Fruit fly (Drosophila melanogaster) whole organism, embryonic: ENCODE results near the gene Nf-YC.
A peak's percentile ranks its signal among the peaks of the same experiment; 100 is the strongest.

Experiments
- Awh ChIP-seq: fragments of 200-800 bp; sonication (Bioruptor generic); IDR thresholded peaks from 2 replicates; pipeline ENCODE4, ENCODE4 v1.3.6; 2022; ENCODE audit warnings: missing biosample characterization, missing genetic modification characterization
- Blimp-1 ChIP-seq: fragments of 200-800 bp; sonication (Bioruptor generic); optimal IDR thresholded peaks from 3 replicates; lab custom pipeline; 2018; ENCODE audit warnings: missing biosample characterization, missing genetic modification characterization, mild to moderate bottlenecking, moderate library complexity, missing genetic modification reagents
- CG10209 ChIP-seq: fragments of 200-800 bp; sonication (Bioruptor generic); optimal IDR thresholded peaks from 3 replicates; lab custom pipeline; 2017; ENCODE audit warnings: missing biosample characterization, mild to moderate bottlenecking, missing genetic modification characterization, missing genetic modification reagents
- CG10321 ChIP-seq: fragments of 200-800 bp; sonication (Bioruptor generic); IDR thresholded peaks from 2 replicates; pipeline ENCODE4 v1.3.6; 2022; ENCODE audit warnings: missing biosample characterization, missing genetic modification characterization
- CG11560 ChIP-seq: fragments of 200-800 bp; sonication (Bioruptor generic); IDR thresholded peaks from 3 replicates; pipeline ENCODE4 v1.3.6; 2022; ENCODE audit warnings: missing biosample characterization, missing genetic modification characterization
- CG12236 ChIP-seq: fragments of 200-800 bp; sonication (Bioruptor generic); optimal IDR thresholded peaks from 2 replicates; lab custom pipeline; 2016; ENCODE audit warnings: missing biosample characterization, missing genetic modification characterization
- CG12299 ChIP-seq: fragments of 200-800 bp; sonication (Bioruptor generic); optimal IDR thresholded peaks from 2 replicates; lab custom pipeline; 2018; ENCODE audit warnings: missing biosample characterization, mild to moderate bottlenecking, missing genetic modification characterization
- CG13775 ChIP-seq: fragments of 200-800 bp; sonication (Bioruptor generic); optimal IDR thresholded peaks from 3 replicates; lab custom pipeline; 2017; ENCODE audit warnings: missing biosample characterization, mild to moderate bottlenecking, missing genetic modification characterization
- CG13894 ChIP-seq: fragments of 200-800 bp; sonication (Bioruptor generic); optimal IDR thresholded peaks from 3 replicates; lab custom pipeline; 2018; ENCODE audit warnings: missing biosample characterization, mild to moderate bottlenecking, missing genetic modification characterization, moderate library complexity
- CG15696 ChIP-seq: fragments of 200-800 bp; sonication (Bioruptor generic); optimal IDR thresholded peaks from 2 replicates; lab custom pipeline; 2019; ENCODE audit warnings: missing biosample characterization, mild to moderate bottlenecking, missing genetic modification characterization, moderate library complexity
- CG17361 ChIP-seq: fragments of 200-800 bp; sonication (Bioruptor generic); IDR thresholded peaks from 3 replicates; pipeline ENCODE4 v1.3.6; 2022; ENCODE audit warnings: missing biosample characterization, missing genetic modification characterization
- CG18764 ChIP-seq: fragments of 200-800 bp; sonication (Bioruptor generic); optimal IDR thresholded peaks from 3 replicates; lab custom pipeline; 2016; ENCODE audit warnings: missing biosample characterization, missing genetic modification characterization
- CG2199 ChIP-seq: fragments of 200-800 bp; sonication (Bioruptor generic); IDR thresholded peaks from 3 replicates; pipeline ENCODE4 v1.3.6; 2022; ENCODE audit warnings: missing biosample characterization, missing genetic modification characterization
- CG31224 ChIP-seq: fragments of 200-800 bp; sonication (Bioruptor generic); IDR thresholded peaks from 2 replicates; pipeline ENCODE4 v1.3.6; 2022; ENCODE audit warnings: missing biosample characterization, missing genetic modification characterization
- CG32767 ChIP-seq: fragments of 200-800 bp; sonication (Bioruptor generic); IDR thresholded peaks from 2 replicates; pipeline ENCODE4 v1.3.6; 2022; ENCODE audit warnings: missing biosample characterization, missing genetic modification characterization
- CG3847 ChIP-seq: fragments of 200-800 bp; sonication (Bioruptor generic); IDR thresholded peaks from 2 replicates; pipeline ENCODE4 v1.3.6; 2022; ENCODE audit warnings: missing biosample characterization, missing genetic modification characterization
- CG3995 ChIP-seq: fragments of 200-800 bp; sonication (Bioruptor generic); optimal IDR thresholded peaks from 3 replicates; lab custom pipeline; 2016; ENCODE audit warnings: missing biosample characterization, missing genetic modification characterization
- CG4404 ChIP-seq: fragments of 200-800 bp; sonication (Bioruptor generic); IDR thresholded peaks from 2 replicates; pipeline ENCODE4 v1.3.6; 2022; ENCODE audit warnings: missing biosample characterization, missing genetic modification characterization
- CG6854 ChIP-seq: fragments of 200-800 bp; sonication (Bioruptor generic); optimal IDR thresholded peaks from 3 replicates; lab custom pipeline; 2017; ENCODE audit warnings: missing biosample characterization, mild to moderate bottlenecking, missing genetic modification characterization
- CG7556 ChIP-seq: fragments of 200-800 bp; sonication (Bioruptor generic); optimal IDR thresholded peaks from 2 replicates; lab custom pipeline; 2017; ENCODE audit warnings: missing biosample characterization, mild to moderate bottlenecking, missing genetic modification characterization
- D ChIP-seq, 2 experiments: fragments of 200-800 bp in 1 of 2; fragments of >200 bp in 1 of 2; sonication (Bioruptor generic) in 1 of 2; optimal IDR thresholded peaks; 2 replicates in 1 of 2; 3 replicates in 1 of 2; lab custom pipeline; 2017; ENCODE audit warnings: mild to moderate bottlenecking in 1 of 2, missing biosample characterization in 1 of 2, missing genetic modification characterization in 1 of 2, missing genetic modification reagents in 1 of 2
- Eip74EF ChIP-seq, 2 experiments: fragments of 200-800 bp in 1 of 2; fragments of >200 bp in 1 of 2; sonication (Bioruptor generic) in 1 of 2; optimal IDR thresholded peaks; 2 replicates each; lab custom pipeline; 2017 to 2019; ENCODE audit warnings: missing biosample characterization in 2 of 2, missing genetic modification characterization in 2 of 2, mild to moderate bottlenecking in 1 of 2, moderate library complexity in 1 of 2
- Hsf ChIP-seq: fragments of 200-800 bp; sonication (Bioruptor generic); optimal IDR thresholded peaks from 3 replicates; lab custom pipeline; 2016; ENCODE audit warnings: missing biosample characterization, missing genetic modification characterization
- NC2β ChIP-seq: fragments of 200-800 bp; sonication (Bioruptor generic); optimal IDR thresholded peaks from 2 replicates; lab custom pipeline; 2016; ENCODE audit warnings: missing biosample characterization, missing genetic modification characterization
- Ptx1 ChIP-seq: fragments of 200-800 bp; sonication (Bioruptor generic); IDR thresholded peaks from 2 replicates; pipeline ENCODE4 v1.3.6; 2022; ENCODE audit warnings: missing biosample characterization, missing genetic modification characterization
- Sox102F ChIP-seq: fragments of 200-800 bp; sonication (Bioruptor generic); optimal IDR thresholded peaks from 2 replicates; lab custom pipeline; 2018; ENCODE audit warnings: missing biosample characterization, mild to moderate bottlenecking, missing genetic modification characterization, moderate library complexity
- YL-1 ChIP-seq: fragments of 200-800 bp; sonication (Bioruptor generic); optimal IDR thresholded peaks from 3 replicates; lab custom pipeline; 2017; ENCODE audit warnings: missing biosample characterization, mild to moderate bottlenecking, missing genetic modification characterization
- chif ChIP-seq, 2 experiments: fragments of 200-800 bp; sonication (Bioruptor generic); optimal IDR thresholded peaks; 3 replicates each; lab custom pipeline; 2016; ENCODE audit warnings: missing biosample characterization in 2 of 2, missing genetic modification characterization in 2 of 2
- dmrt11E ChIP-seq: fragments of 200-800 bp; sonication (Bioruptor generic); optimal IDR thresholded peaks from 3 replicates; lab custom pipeline; 2018; ENCODE audit warnings: missing biosample characterization, mild to moderate bottlenecking, missing genetic modification characterization, moderate library complexity
- dmrt99B ChIP-seq: fragments of 200-800 bp; sonication (Bioruptor generic); optimal IDR thresholded peaks from 2 replicates; lab custom pipeline; 2018; ENCODE audit warnings: missing biosample characterization, mild to moderate bottlenecking, missing genetic modification characterization, moderate library complexity
- hkb ChIP-seq, 2 experiments: fragments of 200-800 bp in 1 of 2; fragments of >200 bp in 1 of 2; sonication (Bioruptor generic) in 1 of 2; IDR thresholded peaks in 1 of 2; optimal IDR thresholded peaks in 1 of 2; 2 replicates each; pipeline versions ENCODE4 v1.3.6 to Lab custom; 2017 to 2022; ENCODE audit warnings: missing biosample characterization in 1 of 2, missing genetic modification characterization in 1 of 2
- insv ChIP-seq, 2 experiments: fragments of 200-800 bp; sonication (Bioruptor generic); optimal IDR thresholded peaks; 3 replicates each; lab custom pipeline; 2016 to 2018; ENCODE audit warnings: missing biosample characterization in 2 of 2, missing genetic modification characterization in 2 of 2
- kah ChIP-seq: fragments of 200-800 bp; sonication (Bioruptor generic); optimal IDR thresholded peaks from 2 replicates; lab custom pipeline; 2018; ENCODE audit warnings: missing biosample characterization, mild to moderate bottlenecking, missing genetic modification characterization
- lbe ChIP-seq: fragments of 200-800 bp; sonication (Bioruptor generic); optimal IDR thresholded peaks from 2 replicates; lab custom pipeline; 2016; ENCODE audit warnings: missing biosample characterization, mild to moderate bottlenecking, missing genetic modification characterization
- mam ChIP-seq: fragments of 200-800 bp; sonication (Bioruptor generic); optimal IDR thresholded peaks from 3 replicates; lab custom pipeline; 2016; ENCODE audit warnings: missing biosample characterization, missing genetic modification characterization
- onecut ChIP-seq: fragments of 200-800 bp; sonication (Bioruptor generic); IDR thresholded peaks from 2 replicates; pipeline ENCODE4 v1.3.6; 2022; ENCODE audit warnings: missing biosample characterization, missing genetic modification characterization
- prd ChIP-seq, 3 experiments: fragments of >200 bp in 2 of 3; fragments of 200-800 bp in 1 of 3; sonication (Bioruptor generic) in 1 of 3; optimal IDR thresholded peaks in 2 of 3; IDR thresholded peaks in 1 of 3; 2 replicates in 2 of 3; 3 replicates in 1 of 3; pipeline versions ENCODE4 v1.3.6 to Lab custom; 2017 to 2022; ENCODE audit warnings: missing biosample characterization in 1 of 3, missing genetic modification characterization in 1 of 3
- ro ChIP-seq: fragments of 200-800 bp; sonication (Bioruptor generic); IDR thresholded peaks from 2 replicates; pipeline ENCODE4 v1.3.6; 2022; ENCODE audit warnings: missing biosample characterization, missing genetic modification characterization
- sc ChIP-seq, 3 experiments: fragments of >200 bp in 2 of 3; fragments of 200-800 bp in 1 of 3; sonication (Bioruptor generic) in 1 of 3; optimal IDR thresholded peaks; 2 replicates in 2 of 3; 3 replicates in 1 of 3; lab custom pipeline; 2017; ENCODE audit warnings: mild to moderate bottlenecking in 1 of 3, missing biosample characterization in 1 of 3, missing genetic modification characterization in 1 of 3, missing genetic modification reagents in 1 of 3
- sens-2 ChIP-seq: fragments of 200-800 bp; sonication (Bioruptor generic); IDR thresholded peaks from 2 replicates; pipeline ENCODE4 v1.3.6; 2022; ENCODE audit warnings: missing biosample characterization, missing genetic modification characterization
- shn ChIP-seq: fragments of 200-800 bp; sonication (Bioruptor generic); optimal IDR thresholded peaks from 3 replicates; lab custom pipeline; 2016; ENCODE audit warnings: missing biosample characterization, missing genetic modification characterization
- sug ChIP-seq: fragments of 200-800 bp; optimal IDR thresholded peaks from 2 replicates; lab custom pipeline; 2019; ENCODE audit warnings: missing biosample characterization, mild to moderate bottlenecking, missing genetic modification characterization, moderate library complexity
- tin ChIP-seq: fragments of 200-800 bp; sonication (Bioruptor generic); optimal IDR thresholded peaks from 3 replicates; lab custom pipeline; 2016; ENCODE audit warnings: missing biosample characterization, missing genetic modification characterization
- usp ChIP-seq: fragments of >200 bp; optimal IDR thresholded peaks from 2 replicates; lab custom pipeline; 2017; ENCODE audit warnings: missing biosample characterization, missing genetic modification characterization

The Nf-YC gene

DNA sequence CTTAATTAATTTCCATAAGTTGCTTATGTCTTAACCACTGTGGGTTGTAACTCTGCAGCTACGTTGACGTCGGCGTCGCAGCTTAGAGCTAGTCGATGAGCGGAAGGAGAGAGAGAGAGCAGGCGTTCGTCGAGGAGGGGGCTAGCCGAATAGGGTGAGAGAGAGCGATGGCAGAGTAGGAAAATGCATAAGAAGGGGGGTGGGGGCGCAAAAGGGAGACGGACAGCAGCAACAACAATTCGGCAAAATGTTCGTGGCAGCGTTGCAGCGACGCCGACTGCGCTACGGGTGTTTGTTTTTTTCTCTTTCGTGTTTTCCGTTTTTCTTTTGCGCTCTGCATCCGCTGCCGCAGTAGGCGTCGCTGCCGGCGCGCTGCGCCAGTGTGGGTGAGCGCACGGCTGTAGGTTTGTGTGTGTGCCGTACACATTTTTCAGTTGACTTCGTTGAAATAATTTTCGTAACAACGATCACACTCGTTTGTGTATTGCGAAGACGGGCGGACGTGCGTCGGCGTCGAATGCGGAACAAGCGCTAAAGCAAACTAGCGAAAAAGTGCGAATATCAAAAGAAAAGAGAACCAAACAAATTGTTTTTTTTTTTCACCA is 47.4 kb upstream of the Nf-YC start (continued):
- TF ChIP-seq CG31224 (GFP tag; lab: Robert Waterston, UW) (no peak), CG4404 (GFP tag; lab: Robert Waterston, UW) (no peak), onecut (GFP tag; lab: Robert Waterston, UW) (no peak), CG10321 (no peak), Awh (no peak), YL-1 (GFP tag; lab: Kevin White, UChicago) (no peak), CG32767 (GFP tag; lab: Robert Waterston, UW) (peak; percentile 26; the same call in 1 of the 2 replicates), hkb (optimal IDR thresholded peaks at IDR 0.05; lab: Kevin White, UChicago) (no peak), hkb (GFP tag; IDR thresholded peaks at IDR 0.05; lab: Robert Waterston, UW) (no peak), CG12236 (GFP tag; lab: Kevin White, UChicago) (no peak)

DNA sequence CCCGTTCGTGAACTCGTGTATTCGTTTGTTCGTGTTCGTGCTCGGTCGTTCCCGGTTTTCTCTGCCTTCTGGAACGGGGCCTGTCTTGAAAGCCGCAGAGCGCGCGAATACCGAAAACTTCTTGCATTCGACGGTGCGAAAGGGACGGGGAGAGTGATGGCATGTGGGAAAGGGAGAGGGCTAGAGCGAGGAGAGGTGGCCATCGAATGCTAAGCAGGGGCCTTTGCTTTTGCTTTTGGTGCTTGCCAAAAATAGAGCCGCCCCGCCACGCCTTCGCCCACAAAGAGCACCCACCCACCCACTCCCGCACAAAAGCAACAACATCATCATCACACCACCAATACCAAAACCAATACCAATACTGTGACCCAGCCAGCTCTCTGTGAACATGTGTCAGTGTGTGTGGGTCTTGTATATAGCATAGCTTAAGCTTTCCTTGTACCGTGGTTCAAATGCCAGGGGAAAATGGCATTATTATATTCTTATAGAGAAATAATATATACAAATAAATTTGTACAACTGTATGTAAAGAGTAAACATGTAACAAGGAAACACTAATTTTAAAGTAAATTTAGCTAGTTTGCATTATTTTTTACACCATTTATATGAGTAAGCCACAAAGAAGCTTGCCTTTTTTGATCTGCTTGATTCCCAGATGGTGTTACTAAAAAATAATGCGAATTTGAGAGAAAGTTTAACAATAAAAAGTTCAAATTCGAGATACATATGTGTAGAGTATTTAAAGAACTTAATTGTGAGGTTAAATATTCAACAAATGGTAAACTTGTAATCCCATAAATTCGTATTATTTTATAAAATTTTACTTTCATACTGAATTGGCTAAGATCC is 46.7 kb upstream of the Nf-YC start, which contains the start of gene CG14434:
Gene CG14434, minus strand, starts transcription at position 20 of the 849 bp plus-strand sequence.
- TF ChIP-seq CG13775 (GFP tag; lab: Kevin White, UChicago), result peak; percentile 88
- peak; percentile 37; the same call in 1 of the 2 replicates for TF ChIP-seq CG31224 (GFP tag; lab: Robert Waterston, UW)
- TF ChIP-seq CG18764 (GFP tag; lab: Kevin White, UChicago), result peak; percentile 61
- no peak for TF ChIP-seq sens-2 (GFP tag; lab: Robert Waterston, UW)
- peak; percentile 50 for TF ChIP-seq mam (GFP tag; lab: Kevin White, UChicago)
- peak; percentile 34 for TF ChIP-seq CG3995 (GFP tag; lab: Kevin White, UChicago)
- TF ChIP-seq CG10209 (GFP tag; lab: Kevin White, UChicago), result peak; percentile 78
- peak; percentile 37 for TF ChIP-seq CG12299
- no peak; the same call in 1 of the 2 replicates for TF ChIP-seq CG32767 (GFP tag; lab: Robert Waterston, UW)
- peak; percentile 64 for TF ChIP-seq Ptx1 (GFP tag; lab: Robert Waterston, UW)
- TF ChIP-seq CG2199 (GFP tag; lab: Robert Waterston, UW), result no peak
- peak; percentile 34 for TF ChIP-seq kah (GFP tag; lab: Kevin White, UChicago)
- TF ChIP-seq CG17361 (GFP tag; lab: Robert Waterston, UW), result peak; percentile 98
- peak in 1 of 2 experiments; percentile 42 for TF ChIP-seq insv (GFP tag; optimal IDR thresholded peaks at IDR 0.05; lab: Kevin White, UChicago)
- TF ChIP-seq CG11560 (tag; lab: Robert Waterston, UW), result no peak
- peak in 1 of 2 experiments; percentile 73 for TF ChIP-seq Eip74EF (GFP tag; optimal IDR thresholded peaks at IDR 0.05; lab: Kevin White, UChicago)
- peak; percentile 74 for TF ChIP-seq Hsf
- TF ChIP-seq Sox102F (GFP tag; lab: Kevin White, UChicago), result peak; percentile 81
- peak; percentile 87 for TF ChIP-seq dmrt11E (tag; lab: Kevin White, UChicago)
- no peak for TF ChIP-seq sc (optimal IDR thresholded peaks at IDR 0.05; lab: Kevin White, UChicago)
- TF ChIP-seq sc (GFP tag; optimal IDR thresholded peaks at IDR 0.05; lab: Kevin White, UChicago), result peak; percentile 87
- TF ChIP-seq CG6854 (GFP tag; lab: Kevin White, UChicago), result peak; percentile 62
- no peak for TF ChIP-seq D (optimal IDR thresholded peaks at IDR 0.05; lab: Kevin White, UChicago)
- TF ChIP-seq D (GFP tag; optimal IDR thresholded peaks at IDR 0.05; lab: Kevin White, UChicago), result peak; percentile 92
- TF ChIP-seq usp (GFP tag; lab: Kevin White, UChicago), result no peak
- peak; percentile 55 for TF ChIP-seq NC2β (GFP tag; lab: Kevin White, UChicago)
- peak; percentile 68 for TF ChIP-seq Blimp-1 (GFP tag; lab: Kevin White, UChicago)
- TF ChIP-seq prd (optimal IDR thresholded peaks at IDR 0.05; lab: Kevin White, UChicago), result no peak
- peak; percentile 64; the same call in 2 of the 3 replicates for TF ChIP-seq prd (GFP tag; IDR thresholded peaks at IDR 0.05; lab: Robert Waterston, UW)
- no peak for TF ChIP-seq ro (GFP tag; lab: Robert Waterston, UW)
- peak; percentile 52; the same call in 1 of the 2 replicates for TF ChIP-seq CG3847 (GFP tag; lab: Robert Waterston, UW)
- peak; percentile 88 for TF ChIP-seq dmrt99B (tag; lab: Kevin White, UChicago)
- peak; percentile 76 for TF ChIP-seq CG13894 (tag; lab: Kevin White, UChicago)
- TF ChIP-seq shn, result peak; percentile 41
- TF ChIP-seq chif (GFP tag; optimal IDR thresholded peaks at IDR 0.05; lab: Kevin White, UChicago), result peak; percentile 19 to 75
- peak; percentile 96 for TF ChIP-seq CG7556 (GFP tag; lab: Kevin White, UChicago)
- peak; percentile 77 for TF ChIP-seq tin (GFP tag; lab: Kevin White, UChicago)
- peak; percentile 59 for TF ChIP-seq sug
- no peak for TF ChIP-seq lbe (GFP tag; lab: Kevin White, UChicago)
- peak; percentile 63 for TF ChIP-seq CG15696 (tag; lab: Kevin White, UChicago)
